Fruit fly (Drosophila melanogaster) whole organism, wandering third instar larva: ENCODE data around the gene CG18748.

Experiments used
- Abd-B ChIP-seq: fragments of >200 bp; optimal IDR thresholded peaks from 2 replicates; lab custom pipeline; 2017; ENCODE audit warnings: missing biosample characterization, missing genetic modification characterization
- Dif ChIP-seq: fragments of 200-275, 200-300 bp; sonication (Bioruptor generic); optimal IDR thresholded peaks from 2 replicates; lab custom pipeline; 2018; ENCODE audit warnings: missing biosample characterization, missing genetic modification characterization; ENCODE audit not compliant: partially characterized antibody
- GATAd ChIP-seq: sonication (Bioruptor generic); optimal IDR thresholded peaks from 2 replicates; lab custom pipeline; 2016; ENCODE audit warnings: missing biosample characterization, missing genetic modification characterization
- HLH106 ChIP-seq: fragments of 200-800 bp; optimal IDR thresholded peaks from 3 replicates; lab custom pipeline; 2019; ENCODE audit warnings: missing biosample characterization, mild to moderate bottlenecking, missing genetic modification characterization, moderate library complexity
- Hnf4 ChIP-seq: fragments of 200-800 bp; sonication (Bioruptor generic); optimal IDR thresholded peaks from 2 replicates; lab custom pipeline; 2016; ENCODE audit warnings: missing biosample characterization, mild to moderate bottlenecking, missing genetic modification characterization
- Hr78 ChIP-seq: fragments of >200 bp; optimal IDR thresholded peaks from 2 replicates; lab custom pipeline; 2017; ENCODE audit warnings: missing biosample characterization, missing genetic modification characterization
- Jra ChIP-seq: sonication (Bioruptor generic); optimal IDR thresholded peaks from 2 replicates; lab custom pipeline; 2016; ENCODE audit warnings: missing biosample characterization, missing genetic modification characterization
- Mio ChIP-seq: sonication (Bioruptor generic); optimal IDR thresholded peaks from 2 replicates; lab custom pipeline; 2016; ENCODE audit warnings: missing biosample characterization, missing genetic modification characterization
- Myc ChIP-seq: fragments of >200 bp; optimal IDR thresholded peaks from 2 replicates; lab custom pipeline; 2017
- N ChIP-seq: fragments of >200 bp; optimal IDR thresholded peaks from 2 replicates; lab custom pipeline; 2018; ENCODE audit warnings: missing biosample characterization, missing external identifiers, missing genetic modification characterization
- OdsH ChIP-seq: fragments of 200-800 bp; sonication (Bioruptor generic); optimal IDR thresholded peaks from 2 replicates; lab custom pipeline; 2016; ENCODE audit warnings: missing biosample characterization, mild to moderate bottlenecking, missing genetic modification characterization
- Rel ChIP-seq, 2 experiments: fragments of 200-800 bp; sonication (Bioruptor generic) in 1 of 2; optimal IDR thresholded peaks; 2 replicates in 1 of 2; 3 replicates in 1 of 2; lab custom pipeline; 2016 to 2019; ENCODE audit warnings: mild to moderate bottlenecking in 2 of 2, missing biosample characterization in 2 of 2, missing genetic modification characterization in 2 of 2, moderate library complexity in 1 of 2
- Sp1 ChIP-seq: fragments of 200-800 bp; sonication (Bioruptor generic); optimal IDR thresholded peaks from 3 replicates; lab custom pipeline; 2019; ENCODE audit warnings: missing biosample characterization, mild to moderate bottlenecking, missing genetic modification characterization, moderate library complexity
- Vsx2 ChIP-seq: fragments of 200-300, 225-300 bp; sonication (Bioruptor generic); optimal IDR thresholded peaks from 2 replicates; lab custom pipeline; 2018; ENCODE audit warnings: missing biosample characterization, missing genetic modification characterization; ENCODE audit not compliant: partially characterized antibody
- br ChIP-seq: fragments of 200-800 bp; sonication (Bioruptor generic); optimal IDR thresholded peaks from 2 replicates; lab custom pipeline; 2016; ENCODE audit warnings: missing biosample characterization, missing genetic modification characterization
- brk ChIP-seq: fragments of 200-800 bp; sonication (Bioruptor generic); optimal IDR thresholded peaks from 2 replicates; lab custom pipeline; 2016; ENCODE audit warnings: missing biosample characterization, mild to moderate bottlenecking, missing genetic modification characterization
- dl ChIP-seq, 2 experiments: fragments of 175-275, 200-275 bp in 1 of 2; fragments of 200-275 bp in 1 of 2; sonication (Bioruptor generic); optimal IDR thresholded peaks; lab custom pipeline; 2018; ENCODE audit warnings: mild to moderate bottlenecking in 2 of 2, missing biosample characterization in 2 of 2, missing genetic modification characterization in 2 of 2, moderate library complexity in 2 of 2; ENCODE audit not compliant: partially characterized antibody in 2 of 2, insufficient read depth in 1 of 2
- dsf ChIP-seq: sonication (Bioruptor generic); optimal IDR thresholded peaks from 2 replicates; lab custom pipeline; 2016; ENCODE audit warnings: missing biosample characterization, missing genetic modification characterization, borderline replicate concordance
- ey ChIP-seq: fragments of 200-800 bp; sonication (Bioruptor generic); optimal IDR thresholded peaks from 2 replicates; lab custom pipeline; 2016; ENCODE audit warnings: missing biosample characterization, missing genetic modification characterization
- foxo ChIP-seq, 2 experiments: fragments of 200-800 bp; sonication (Bioruptor generic); optimal IDR thresholded peaks; 2 replicates in 1 of 2; 3 replicates in 1 of 2; lab custom pipeline; 2016 to 2017; ENCODE audit warnings: missing biosample characterization in 2 of 2, missing genetic modification characterization in 2 of 2
- h ChIP-seq: fragments of 200-800 bp; sonication (Bioruptor generic); optimal IDR thresholded peaks from 3 replicates; lab custom pipeline; 2016; ENCODE audit warnings: missing biosample characterization, mild to moderate bottlenecking, missing genetic modification characterization
- jim ChIP-seq: fragments of 175-275, 200-325 bp; sonication (Bioruptor generic); optimal IDR thresholded peaks from 2 replicates; lab custom pipeline; 2016; ENCODE audit warnings: missing biosample characterization, mild to moderate bottlenecking, missing genetic modification characterization
- lola ChIP-seq: fragments of >200 bp; optimal IDR thresholded peaks from 2 replicates; lab custom pipeline; 2017; ENCODE audit warnings: missing biosample characterization, missing genetic modification characterization
- psq ChIP-seq: fragments of 200-800 bp; sonication (Bioruptor generic); optimal IDR thresholded peaks from 3 replicates; lab custom pipeline; 2017; ENCODE audit warnings: missing biosample characterization, mild to moderate bottlenecking, missing genetic modification characterization, moderate library complexity
- rgr ChIP-seq: fragments of 200-800 bp; sonication (Bioruptor generic); optimal IDR thresholded peaks from 3 replicates; lab custom pipeline; 2016; ENCODE audit warnings: missing biosample characterization, mild to moderate bottlenecking, missing genetic modification characterization
- sage ChIP-seq: fragments of 200-800 bp; sonication (Bioruptor generic); optimal IDR thresholded peaks from 2 replicates; lab custom pipeline; 2016; ENCODE audit warnings: missing biosample characterization, mild to moderate bottlenecking, missing genetic modification characterization
- tai ChIP-seq: sonication (Bioruptor generic); optimal IDR thresholded peaks from 2 replicates; lab custom pipeline; 2016; ENCODE audit warnings: missing biosample characterization, missing genetic modification characterization

Gene CG18748

DNA sequence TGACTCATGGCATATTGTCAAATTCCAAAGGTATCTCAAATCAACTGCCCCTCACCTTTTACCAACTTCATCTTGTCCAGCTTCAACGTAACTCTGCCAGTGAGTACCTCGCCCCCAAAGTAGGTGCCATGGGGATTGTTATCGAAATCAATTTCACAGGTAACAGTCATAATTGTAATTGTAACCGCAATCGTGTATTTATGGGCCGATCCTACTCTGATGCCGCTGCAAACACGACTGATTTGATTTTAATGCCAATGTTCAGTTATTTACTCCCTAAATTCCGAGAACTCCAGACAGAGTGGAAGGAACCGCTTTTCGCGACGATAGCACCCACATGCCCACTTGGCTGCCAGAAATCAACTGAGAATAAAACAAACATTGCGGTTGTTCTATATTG, 1.9 kb downstream of the CG18748 start, which contains the start of gene CG18745:
CG18745 (minus strand) TSS at position 336 of the 400 bp plus-strand sequence.
- TF ChIP-seq Jra (GFP tag; lab: Kevin White, UChicago) = peak; percentile 11
- no peak for TF ChIP-seq brk (GFP tag; lab: Kevin White, UChicago)
- no peak for TF ChIP-seq HLH106 (tag; lab: Kevin White, UChicago)
- no peak for TF ChIP-seq Rel (GFP tag; optimal IDR thresholded peaks at IDR 0.05; lab: Kevin White, UChicago)
- peak; percentile 40 for TF ChIP-seq Rel (tag; optimal IDR thresholded peaks at IDR 0.05; lab: Kevin White, UChicago)
- no peak for TF ChIP-seq OdsH (GFP tag; lab: Kevin White, UChicago)
- peak; percentile 15 for TF ChIP-seq rgr (GFP tag; lab: Kevin White, UChicago)

DNA sequence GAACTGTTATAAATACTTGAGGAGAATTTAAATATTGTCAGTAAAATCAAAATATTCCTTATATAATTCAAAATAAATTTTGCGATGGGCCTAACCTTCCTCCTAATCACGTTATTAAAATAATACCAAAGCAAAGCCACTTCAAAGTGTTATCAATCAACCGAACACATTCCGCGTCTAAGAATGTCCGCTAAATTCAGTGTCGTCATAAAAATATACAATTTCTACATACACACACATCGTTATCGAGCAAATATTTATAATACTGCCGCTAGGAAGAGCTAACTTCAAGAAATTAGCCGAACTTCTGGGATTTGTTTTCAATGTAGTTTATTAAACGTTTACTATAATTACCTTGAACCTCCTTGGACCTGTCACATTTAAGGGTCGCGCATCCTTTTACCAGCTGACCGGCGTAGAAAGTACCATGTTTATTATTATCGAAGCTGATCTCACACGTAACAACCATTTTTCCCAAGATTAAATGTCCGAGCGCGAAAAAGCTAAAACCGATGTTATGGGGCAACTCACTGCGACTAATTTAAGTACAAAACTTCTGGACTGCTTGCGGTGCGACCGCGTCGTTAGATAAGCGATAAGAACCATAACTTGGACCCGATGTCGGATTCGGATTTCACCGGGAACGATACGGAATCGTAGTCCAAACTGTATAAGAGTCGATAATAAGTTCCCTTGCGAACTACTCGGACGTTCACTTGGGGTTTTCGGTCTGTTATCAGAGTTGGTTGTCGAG, 4.6 kb downstream of the CG18748 start, which contains the start of gene CG18747:
CG18747 (minus strand) TSS at position 514 of the 754 bp plus-strand sequence.
- TF ChIP-seq Rel (GFP tag; optimal IDR thresholded peaks at IDR 0.05; lab: Kevin White, UChicago) (no peak), Rel (tag; optimal IDR thresholded peaks at IDR 0.05; lab: Kevin White, UChicago) (peak; percentile 35), dl (GFP tag; optimal IDR thresholded peaks at IDR 0.05; lab: Kevin White, UChicago; ENCODE audit: insufficient read depth in 1 of 2, partially characterized antibody in 2 of 2) (no peak)

DNA sequence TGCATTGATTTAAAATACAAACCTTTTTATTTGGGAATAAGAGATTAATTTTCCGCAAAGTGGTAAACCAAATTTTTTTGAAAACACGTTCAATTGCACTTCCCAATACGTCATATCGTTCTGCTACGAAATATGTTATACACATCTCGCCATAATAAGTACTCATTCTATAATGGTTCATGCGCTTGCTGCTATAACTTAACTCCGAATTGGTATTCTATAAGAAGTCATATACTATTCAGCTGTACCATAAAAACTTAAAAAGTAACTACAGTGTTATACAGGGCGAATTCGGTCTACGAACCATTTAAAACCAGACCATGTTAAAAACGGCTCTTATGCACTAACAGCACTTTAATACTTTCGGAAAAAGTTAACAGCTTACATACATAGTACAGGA, 8.1 kb downstream of the CG18748 start:
- TF ChIP-seq Myc (lab: Kevin White, UChicago) (peak; percentile 57), psq (GFP tag; lab: Kevin White, UChicago) (no peak), tai (GFP tag; lab: Kevin White, UChicago) (no peak), Rel (GFP tag; optimal IDR thresholded peaks at IDR 0.05; lab: Kevin White, UChicago) (no peak), Rel (tag; optimal IDR thresholded peaks at IDR 0.05; lab: Kevin White, UChicago) (no peak), Hr78 (GFP tag; lab: Kevin White, UChicago) (no peak), Jra (GFP tag; lab: Kevin White, UChicago) (no peak), N (no peak), Sp1 (GFP tag; lab: Kevin White, UChicago) (no peak)

DNA sequence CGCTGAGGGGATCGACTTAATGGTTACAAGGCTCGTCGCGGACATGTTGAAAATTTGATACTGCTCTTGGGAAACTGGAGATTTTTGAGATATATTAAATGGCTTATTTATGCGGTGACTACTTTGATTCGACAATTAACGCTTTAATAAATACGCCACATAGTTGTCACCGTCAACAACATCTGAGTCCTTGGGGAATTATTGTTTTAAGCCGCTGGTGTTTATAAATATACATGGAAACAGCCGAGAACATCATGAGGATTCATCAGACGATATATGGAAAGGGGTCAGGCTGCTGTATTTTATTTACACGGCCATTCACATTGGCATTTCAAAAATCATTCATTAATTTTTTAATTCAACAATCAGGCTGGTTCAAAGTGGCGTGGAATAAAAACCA, 16.1 kb downstream of the CG18748 start, which contains the start of gene CG11286:
CG11286 (minus strand) TSS at position 101 of the 400 bp plus-strand sequence.
- TF ChIP-seq h (GFP tag; lab: Kevin White, UChicago) (no peak), HLH106 (tag; lab: Kevin White, UChicago) (no peak), foxo (GFP tag; optimal IDR thresholded peaks at IDR 0.05; lab: Kevin White, UChicago) (no peak), br (GFP tag; lab: Kevin White, UChicago) (no peak), dsf (no peak), Abd-B (GFP tag; lab: Kevin White, UChicago) (no peak), ey (no peak), GATAd (GFP tag; lab: Kevin White, UChicago) (no peak), dl (GFP tag; optimal IDR thresholded peaks at IDR 0.05; lab: Kevin White, UChicago; ENCODE audit: insufficient read depth in 1 of 2, partially characterized antibody in 2 of 2) (no peak), Sp1 (GFP tag; lab: Kevin White, UChicago) (no peak), Hnf4 (no peak), N (no peak), lola (GFP tag; lab: Kevin White, UChicago) (no peak), Mio (GFP tag; lab: Kevin White, UChicago) (no peak), brk (GFP tag; lab: Kevin White, UChicago) (no peak), jim (GFP tag; lab: Kevin White, UChicago) (no peak), sage (no peak)

DNA sequence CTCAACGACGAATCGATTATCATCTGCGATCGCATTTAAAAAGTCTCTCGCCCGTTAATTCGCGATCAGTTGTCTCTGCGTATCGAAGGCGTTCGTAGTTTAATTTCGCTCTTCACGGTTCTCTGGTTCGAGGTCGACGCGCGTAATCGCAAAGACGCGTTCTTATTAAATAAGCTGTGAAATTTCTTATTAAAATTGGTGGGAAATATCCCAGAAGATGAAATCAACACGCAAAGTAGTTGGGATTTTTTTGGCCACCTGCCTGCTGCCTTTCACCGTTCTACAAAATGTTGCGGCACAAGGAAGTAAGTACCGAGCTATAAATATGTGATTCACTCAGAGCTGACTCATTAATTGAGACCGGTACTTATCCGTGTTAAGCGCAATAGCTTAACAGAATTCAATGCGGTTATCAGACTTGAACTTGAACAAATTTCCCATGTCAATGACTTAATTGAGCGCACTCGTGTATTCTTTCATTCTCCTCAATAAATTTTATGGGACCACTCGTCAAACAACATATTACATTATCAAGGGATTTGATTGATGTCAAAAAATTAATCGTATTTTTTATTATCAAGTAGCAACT, 26.7 kb downstream of the CG18748 start:
- TF ChIP-seq Vsx2 (GFP tag; lab: Kevin White, UChicago) (no peak), Rel (GFP tag; optimal IDR thresholded peaks at IDR 0.05; lab: Kevin White, UChicago) (no peak), Rel (tag; optimal IDR thresholded peaks at IDR 0.05; lab: Kevin White, UChicago) (peak; percentile 55)
- TF ChIP-seq, all 38 proteins: peak for 1

DNA sequence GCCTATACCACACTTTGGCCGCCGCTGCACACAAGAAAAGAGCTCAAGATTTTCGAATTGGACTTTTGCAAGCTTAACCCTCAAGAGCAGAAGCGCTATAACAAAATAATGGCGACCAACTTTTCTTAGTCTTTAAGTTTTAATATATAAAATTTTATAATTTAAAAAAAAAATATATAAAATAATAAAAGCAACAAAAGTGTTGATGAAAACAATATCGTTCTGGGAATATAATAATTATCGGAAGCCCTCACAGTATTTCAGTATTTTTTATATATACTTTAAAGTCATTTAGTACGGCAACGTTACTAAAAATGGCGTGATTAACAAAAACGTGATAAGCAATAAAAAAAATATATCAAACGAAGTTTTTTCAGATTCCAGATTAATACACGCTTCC, 28.2 kb downstream of the CG18748 start, which contains the start of gene Sp7:
Sp7 (plus strand) TSS at position 301 of the 400 bp plus-strand sequence.
- TF ChIP-seq Vsx2 (GFP tag; lab: Kevin White, UChicago) = no peak
- TF ChIP-seq Sp1 (GFP tag; lab: Kevin White, UChicago) = no peak
- TF ChIP-seq lola (GFP tag; lab: Kevin White, UChicago) = no peak
- TF ChIP-seq Abd-B (GFP tag; lab: Kevin White, UChicago) = no peak
- no peak for TF ChIP-seq dl (GFP tag; optimal IDR thresholded peaks at IDR 0.05; lab: Kevin White, UChicago; ENCODE audit: insufficient read depth in 1 of 2, partially characterized antibody in 2 of 2)
- TF ChIP-seq Dif (GFP tag; lab: Kevin White, UChicago) = no peak
- TF ChIP-seq psq (GFP tag; lab: Kevin White, UChicago) = no peak
- TF ChIP-seq HLH106 (tag; lab: Kevin White, UChicago) = no peak
- no peak for TF ChIP-seq tai (GFP tag; lab: Kevin White, UChicago)
- TF ChIP-seq rgr (GFP tag; lab: Kevin White, UChicago) = no peak
